Fruit fly (Drosophila melanogaster): ENCODE results near the gene MED30.

The MED30 gene

DNA sequence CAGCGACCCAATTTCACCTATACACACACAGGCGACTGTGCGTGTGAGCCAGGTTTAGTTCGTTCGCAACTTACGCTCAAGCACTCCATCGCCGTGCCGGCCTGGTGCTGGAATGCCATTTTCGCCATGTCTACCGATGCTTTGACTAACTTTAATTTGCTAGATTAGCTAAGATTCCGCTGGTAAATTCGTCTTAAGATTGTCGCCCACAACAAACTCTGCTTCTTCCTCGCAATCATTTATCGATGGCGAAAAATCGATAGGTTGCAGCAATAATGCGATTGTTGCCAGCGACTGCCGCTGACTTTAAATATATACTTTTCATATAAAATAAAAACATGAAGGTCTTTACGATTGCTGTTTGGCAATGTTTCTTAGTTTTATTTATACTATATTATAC, 1.3 kb downstream of the MED30 start, which contains the start of gene CG3402:
CG3402 (minus strand) TSS at position 245 of the 400 bp plus-strand sequence.
- TF ChIP-seq spab (GFP tag; optimal IDR thresholded peaks at IDR 0.05) = no peak
- peak; percentile 22 for TF ChIP-seq Eip78C (GFP tag)
- TF ChIP-seq CG6792 (GFP tag; optimal IDR thresholded peaks at IDR 0.05) = no peak
- TF ChIP-seq svp (GFP tag) = peak; percentile 63
- 0 out of 3 replicates have a peak, but pooled peaks have one; percentile 8 for TF ChIP-seq CG6163 (GFP tag; IDR thresholded peaks at IDR 0.05)

DNA sequence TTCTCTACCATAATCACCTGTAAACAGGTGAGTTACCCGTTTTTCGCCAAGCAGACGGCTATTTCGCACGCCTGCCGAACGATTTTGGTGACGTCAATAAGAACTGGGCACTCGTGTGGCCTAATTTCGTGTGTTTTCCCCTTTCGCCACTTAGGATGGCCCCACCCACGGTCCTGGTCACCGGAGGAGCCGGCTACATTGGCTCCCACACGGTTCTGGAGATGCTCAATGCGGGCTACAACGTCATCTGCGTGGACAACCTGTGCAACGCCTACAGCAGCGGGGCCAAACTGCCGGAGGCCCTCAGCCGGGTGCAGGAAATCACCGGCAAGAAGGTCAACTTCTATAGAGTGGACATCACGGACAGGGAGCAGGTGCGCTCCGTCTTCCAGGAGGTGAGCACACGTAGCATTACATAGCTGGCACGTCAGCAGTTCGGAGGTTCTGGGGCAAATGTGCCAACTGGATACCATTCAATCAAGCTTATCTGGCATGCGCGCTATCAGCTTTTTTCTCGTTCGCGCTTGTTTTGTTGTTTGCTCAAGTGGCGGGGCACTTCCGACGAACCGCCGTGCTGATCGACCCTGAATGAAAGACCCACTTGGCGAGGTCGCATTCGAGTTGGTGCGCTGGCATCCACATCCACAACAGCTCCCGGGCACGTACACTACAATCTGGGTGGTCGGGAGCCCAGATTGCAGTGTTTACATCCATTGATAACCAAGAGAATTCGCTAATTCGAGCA, 4.7 kb downstream of the MED30 start:
- TF ChIP-seq topi (GFP tag; optimal IDR thresholded peaks at IDR 0.05) (no peak), spab (GFP tag; optimal IDR thresholded peaks at IDR 0.05) (no peak), Sox14 (GFP tag; optimal IDR thresholded peaks at IDR 0.05) (no peak), CG15336 (GFP tag; IDR thresholded peaks at IDR 0.05) (no peak), ss (GFP tag; optimal IDR thresholded peaks at IDR 0.05) (no peak), fkh (GFP tag; optimal IDR thresholded peaks at IDR 0.05) (peak; percentile 62), OdsH (GFP tag; optimal IDR thresholded peaks at IDR 0.05) (no peak), CG6163 (GFP tag; IDR thresholded peaks at IDR 0.05) (0 out of 3 replicates have a peak, but pooled peaks have one; percentile 22), Eip78C (GFP tag) (peak; percentile 17), svp (GFP tag) (peak; percentile 68)

DNA sequence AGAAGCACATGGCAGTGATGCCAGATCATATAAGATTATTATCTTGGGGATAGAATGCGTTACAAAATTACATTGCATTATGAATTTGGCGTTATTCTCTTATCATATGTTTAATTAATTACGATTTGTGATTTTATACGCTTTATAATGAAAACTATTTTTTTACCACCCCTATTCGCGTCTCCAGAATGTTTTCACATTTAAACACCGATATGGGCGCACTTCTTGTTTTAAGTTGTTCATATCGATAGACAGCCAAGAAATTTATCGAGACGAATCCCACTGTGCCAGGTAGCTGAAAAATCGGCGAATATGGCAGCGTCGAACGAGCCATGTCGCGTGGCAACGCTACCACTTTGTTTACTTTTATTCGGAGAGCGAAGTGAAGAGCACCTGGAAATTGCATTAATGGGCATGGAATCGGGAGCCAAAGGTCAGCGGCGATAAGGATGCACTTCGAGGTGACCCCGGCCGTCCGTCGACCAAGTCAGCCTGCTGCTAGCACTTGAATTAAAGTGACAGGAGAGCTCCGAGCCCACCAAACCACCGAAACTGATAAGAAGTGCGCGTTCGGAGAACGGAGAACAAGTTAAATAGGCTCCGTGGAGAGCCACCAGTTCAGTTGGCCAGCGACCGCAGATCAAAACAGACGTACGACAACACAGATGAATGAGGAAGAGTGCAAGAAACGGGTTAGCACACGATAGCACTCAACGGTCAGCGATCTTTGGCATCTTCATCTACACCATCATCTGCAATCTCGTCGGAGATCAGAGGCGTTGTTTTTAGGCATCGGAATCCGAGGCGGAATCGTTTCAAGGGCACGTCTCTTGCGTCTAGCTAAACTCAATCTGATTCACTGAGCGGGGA, 5.5 kb downstream of the MED30 start, which contains the start of gene Gale:
Gale (plus strand) TSS at position 401 of the 870 bp plus-strand sequence.
- TF ChIP-seq CG6163 (GFP tag; IDR thresholded peaks at IDR 0.05) = no peak
- TF ChIP-seq CG6276 (GFP tag; optimal IDR thresholded peaks at IDR 0.05) = peak; percentile 5
- no peak for TF ChIP-seq CG34406 (GFP tag; optimal IDR thresholded peaks at IDR 0.05)
- peak; percentile 52; the same call in 1 of the 3 replicates for TF ChIP-seq CG8119 (GFP tag; IDR thresholded peaks at IDR 0.05)
- TF ChIP-seq salr (GFP tag; optimal IDR thresholded peaks at IDR 0.05) = no peak
- no peak for TF ChIP-seq CG1621 (tag; optimal IDR thresholded peaks at IDR 0.05)
- no peak for TF ChIP-seq OdsH (GFP tag; optimal IDR thresholded peaks at IDR 0.05)
- no peak for TF ChIP-seq eg (GFP tag; IDR thresholded peaks at IDR 0.05)
- TF ChIP-seq CG6854 (GFP tag; optimal IDR thresholded peaks at IDR 0.05) = peak; percentile 33
- no peak for TF ChIP-seq Blimp-1 (GFP tag; optimal IDR thresholded peaks at IDR 0.05)
- TF ChIP-seq svp (GFP tag) = peak; percentile 99
- TF ChIP-seq CG10631 (GFP tag; optimal IDR thresholded peaks at IDR 0.05) = no peak
- no peak for TF ChIP-seq CG32006 (GFP tag; optimal IDR thresholded peaks at IDR 0.05)
- peak; percentile 68 for TF ChIP-seq Eip78C (GFP tag)
- TF ChIP-seq CG7368 (GFP tag; optimal IDR thresholded peaks at IDR 0.05) = no peak
- TF ChIP-seq achi (GFP tag; optimal IDR thresholded peaks at IDR 0.05) = no peak
- no peak for TF ChIP-seq pdm3 (GFP tag; optimal IDR thresholded peaks at IDR 0.05)
- TF ChIP-seq CG6808 (GFP tag; optimal IDR thresholded peaks at IDR 0.05) = no peak
- TF ChIP-seq topi (GFP tag; optimal IDR thresholded peaks at IDR 0.05) = no peak
- TF ChIP-seq CG11294 (GFP tag; IDR thresholded peaks at IDR 0.05) = no peak
- no peak; the same call in 1 of the 2 replicates for TF ChIP-seq CG15336 (GFP tag; IDR thresholded peaks at IDR 0.05)
- TF ChIP-seq CG6792 (GFP tag; optimal IDR thresholded peaks at IDR 0.05) = no peak
- no peak for TF ChIP-seq CG8319 (GFP tag; optimal IDR thresholded peaks at IDR 0.05)
- no peak for TF ChIP-seq CG3032 (tag; optimal IDR thresholded peaks at IDR 0.05)
- peak; percentile 54 for TF ChIP-seq CG9139 (GFP tag; optimal IDR thresholded peaks at IDR 0.05)
- TF ChIP-seq esn (GFP tag; optimal IDR thresholded peaks at IDR 0.05) = no peak
- no peak for TF ChIP-seq Lpt (GFP tag; optimal IDR thresholded peaks at IDR 0.05)
- TF ChIP-seq Smox (GFP tag; optimal IDR thresholded peaks at IDR 0.05) = no peak
- no peak for TF ChIP-seq fd85E (GFP tag; optimal IDR thresholded peaks at IDR 0.05)
- no peak for TF ChIP-seq Ets21C (GFP tag; optimal IDR thresholded peaks at IDR 0.05)
- no peak for TF ChIP-seq cyc (GFP tag; optimal IDR thresholded peaks at IDR 0.05)
- TF ChIP-seq net (GFP tag; optimal IDR thresholded peaks at IDR 0.05) = peak; percentile 17
- TF ChIP-seq Met (GFP tag; optimal IDR thresholded peaks at IDR 0.05) = no peak
- TF ChIP-seq acj6 (GFP tag; optimal IDR thresholded peaks at IDR 0.05) = no peak
- TF ChIP-seq CG4318 (GFP tag; optimal IDR thresholded peaks at IDR 0.05) = no peak
- TF ChIP-seq CG8632 (GFP tag; optimal IDR thresholded peaks at IDR 0.05) = no peak
- peak; percentile 97 for TF ChIP-seq fkh (GFP tag; optimal IDR thresholded peaks at IDR 0.05)
- no peak for TF ChIP-seq Ets96B (tag; optimal IDR thresholded peaks at IDR 0.05)
- TF ChIP-seq vri (GFP tag; optimal IDR thresholded peaks at IDR 0.05) = no peak
- TF ChIP-seq Hr39 (GFP tag; optimal IDR thresholded peaks at IDR 0.05) = no peak
- TF ChIP-seq Sox14 (GFP tag; optimal IDR thresholded peaks at IDR 0.05) = peak; percentile 21

Data from whole organism, prepupa.